Fruit fly (Drosophila melanogaster): Measurements from ENCODE around the gene CG13643.

DNA sequence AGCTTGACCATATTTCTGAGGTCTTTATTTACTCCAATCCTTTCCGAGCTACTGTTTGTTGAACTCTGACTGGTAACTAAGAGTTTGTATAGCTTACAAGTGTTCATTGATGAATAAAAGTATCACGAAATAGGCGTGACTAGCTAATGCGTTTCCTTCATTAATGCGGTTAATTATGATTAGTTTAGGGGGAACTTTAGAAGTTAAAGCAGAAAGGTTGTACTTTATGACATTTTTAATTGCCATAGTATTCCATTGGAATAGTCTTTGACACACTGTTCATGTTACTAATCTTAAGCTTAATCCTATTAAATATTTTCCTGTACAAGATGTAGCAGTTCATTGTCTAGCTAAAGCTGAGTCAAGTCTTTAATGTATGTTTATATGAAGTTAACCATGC is 46.1 kb downstream of the CG13643 start, which contains the start of gene ppk22:
- TF ChIP-seq CTCF (optimal IDR thresholded peaks at IDR 0.05), result no peak
- no peak for TF ChIP-seq CG8478 (optimal IDR thresholded peaks at IDR 0.05)

All from S2 (cell line).